Fruit fly (Drosophila melanogaster) Kc167 (cell line): ENCODE data around the gene CG6067.
"Not testable (repeated sequence)": the region's sequence is repeated elsewhere in the genome, so short reads cannot be mapped to it uniquely, and the experiment has no call there.

Experiments used
- Myc ChIP-seq: fragments of >200 bp; optimal IDR thresholded peaks from 2 replicates; lab custom pipeline; 2017; ENCODE audit warnings: missing external identifiers
- Sin3A ChIP-seq: fragments of >200 bp; optimal IDR thresholded peaks from 2 replicates; lab custom pipeline; 2018; ENCODE audit warnings: missing external identifiers
- h ChIP-seq: fragments of >200 bp; optimal IDR thresholded peaks from 3 replicates; lab custom pipeline; 2018; ENCODE audit warnings: missing external identifiers
- psq ChIP-seq: fragments of >200 bp; optimal IDR thresholded peaks from 2 replicates; lab custom pipeline; 2017; ENCODE audit warnings: missing external identifiers
- ttk ChIP-seq: sonication (Bioruptor generic); optimal IDR thresholded peaks from 2 replicates; lab custom pipeline; 2017; ENCODE audit warnings: missing external identifiers

DNA sequence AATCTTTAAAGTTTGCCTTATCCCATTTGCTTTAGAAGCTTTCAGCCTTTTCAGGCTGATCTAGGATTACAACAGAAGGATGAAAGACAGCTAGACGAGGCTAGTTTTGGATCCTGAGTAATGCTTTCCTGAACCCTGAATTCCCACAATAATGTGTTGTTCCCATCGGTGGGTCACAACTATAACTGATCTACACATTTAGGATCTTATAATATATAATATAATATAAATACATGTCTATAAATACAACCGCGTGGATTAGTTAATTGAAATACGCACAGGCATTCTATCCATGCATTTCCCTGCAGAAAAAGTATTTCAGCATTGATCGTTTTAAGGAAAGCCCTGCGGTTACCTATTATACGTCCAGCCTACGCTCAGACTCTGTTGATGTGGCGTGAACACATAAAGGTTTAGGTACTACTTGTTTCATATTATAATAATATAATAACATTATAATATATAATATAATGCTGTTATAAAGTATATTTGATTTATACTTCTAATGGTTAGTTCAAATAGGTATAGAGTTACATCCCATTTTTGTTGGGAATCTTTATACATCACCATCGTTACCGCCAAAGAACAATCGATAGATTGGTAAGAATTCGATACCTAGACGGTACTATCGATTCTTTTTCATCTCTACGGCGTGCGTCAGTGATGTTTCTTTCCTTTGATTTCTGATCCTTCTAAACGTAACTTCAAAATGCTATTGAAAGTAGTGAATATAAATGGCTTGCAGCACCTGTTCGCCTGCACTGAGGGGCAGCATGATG, 10.2 kb upstream of the CG6067 start, which contains the start of gene CG32756:
- TF ChIP-seq h (lab: Kevin White, UChicago); Myc (lab: Kevin White, UChicago); psq (lab: Kevin White, UChicago); Sin3A; ttk: not testable (repeated sequence)
